Worm (Caenorhabditis elegans) whole organism, mixed stage, embryonic: ENCODE data around the gene pdfr-1.

Source experiments
- bed-3 ChIP-seq: fragments of 200-800 bp; sonication (Bioruptor generic); optimal IDR thresholded peaks from 3 replicates; lab custom pipeline; 2018; ENCODE audit warnings: mild to moderate bottlenecking, missing genetic modification characterization, moderate library complexity, missing compliant biosample characterization
- blmp-1 ChIP-seq: fragments of 150-350 bp; optimal IDR thresholded peaks from 2 replicates; lab custom pipeline; 2014; ENCODE audit warnings: missing biosample characterization, missing genetic modification characterization
- ces-1 ChIP-seq: fragments of 150-350 bp; optimal IDR thresholded peaks from 2 replicates; lab custom pipeline; 2014; ENCODE audit warnings: missing biosample characterization, missing genetic modification reagents, missing genetic modification characterization
- lin-13 ChIP-seq: fragments of 150-350 bp; optimal IDR thresholded peaks from 2 replicates; lab custom pipeline; 2014; ENCODE audit warnings: missing biosample characterization, missing genetic modification characterization
- lsy-2 ChIP-seq: fragments of 150-350 bp; optimal IDR thresholded peaks from 2 replicates; lab custom pipeline; 2014; ENCODE audit warnings: missing biosample characterization, missing genetic modification characterization
- mab-5 ChIP-seq: fragments of 150-350 bp; optimal IDR thresholded peaks from 2 replicates; lab custom pipeline; 2014; ENCODE audit warnings: missing biosample characterization, missing genetic modification characterization
- mep-1 ChIP-seq: fragments of 150-350 bp; optimal IDR thresholded peaks from 2 replicates; lab custom pipeline; 2017; ENCODE audit warnings: missing biosample characterization, missing genetic modification reagents, missing genetic modification characterization, inconsistent platforms
- nhr-237 ChIP-seq: fragments of 150-350 bp; optimal IDR thresholded peaks from 2 replicates; lab custom pipeline; 2014; ENCODE audit warnings: missing biosample characterization, missing genetic modification characterization
- nhr-28 ChIP-seq: fragments of 150-350 bp; optimal IDR thresholded peaks from 2 replicates; lab custom pipeline; 2014; ENCODE audit warnings: missing biosample characterization, missing genetic modification characterization
- snpc-4 ChIP-seq: fragments of 150-350 bp; optimal IDR thresholded peaks from 2 replicates; lab custom pipeline; 2014; ENCODE audit warnings: missing biosample characterization, missing genetic modification characterization
- unc-39 ChIP-seq: fragments of 150-350 bp; optimal IDR thresholded peaks from 2 replicates; lab custom pipeline; 2014; ENCODE audit warnings: missing biosample characterization, missing genetic modification characterization
- unc-62 ChIP-seq: fragments of 150-350 bp; optimal IDR thresholded peaks from 2 replicates; lab custom pipeline; 2014; ENCODE audit warnings: missing biosample characterization, missing genetic modification reagents, missing genetic modification characterization
- ztf-11 ChIP-seq: fragments of 150-350 bp; optimal IDR thresholded peaks from 2 replicates; lab custom pipeline; 2014; ENCODE audit warnings: missing biosample characterization, missing genetic modification characterization

DNA sequence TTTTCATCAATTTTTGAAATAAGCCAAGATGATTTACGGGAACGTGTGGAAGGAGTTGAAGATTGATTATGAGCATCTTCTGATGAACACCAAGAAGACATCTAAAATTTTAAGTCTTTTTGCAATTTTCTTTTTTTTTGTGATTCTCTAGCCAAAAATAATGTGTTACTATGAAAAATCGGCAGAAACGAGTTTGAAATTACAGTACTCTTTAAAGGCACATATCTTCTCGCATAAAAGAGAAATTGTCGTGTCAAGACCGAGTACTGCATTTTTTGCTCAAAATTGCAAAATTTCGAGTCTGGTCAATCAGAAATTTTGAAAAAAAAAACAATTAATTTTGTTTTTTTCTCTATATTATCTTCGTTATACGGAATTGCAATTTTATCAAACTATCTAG is 59.8 kb downstream of the pdfr-1 start, which contains the start of gene F20H11.1:
- TF ChIP-seq ztf-11 (tag; lab: Kevin White, UChicago) (no peak), mab-5 (tag; lab: Kevin White, UChicago) (no peak), blmp-1 (tag; lab: Kevin White, UChicago) (no peak), unc-39 (tag; lab: Kevin White, UChicago) (no peak), lin-13 (no peak), ces-1 (GFP tag; lab: Kevin White, UChicago) (no peak), unc-62 (GFP tag; lab: Kevin White, UChicago) (no peak), nhr-237 (tag; lab: Kevin White, UChicago) (no peak), lsy-2 (no peak), bed-3 (GFP tag; lab: Kevin White, UChicago) (no peak), mep-1 (tag; lab: Kevin White, UChicago) (no peak), snpc-4 (tag; lab: Kevin White, UChicago) (no peak), nhr-28 (tag; lab: Kevin White, UChicago) (no peak)
